Fruit fly (Drosophila melanogaster) whole organism, embryonic: ENCODE measurements around the gene Txl.

Source experiments
- Asciz ChIP-seq: fragments of 200-800 bp; sonication (Bioruptor generic); optimal IDR thresholded peaks from 2 replicates; lab custom pipeline; 2017; ENCODE audit warnings: missing biosample characterization, mild to moderate bottlenecking, missing genetic modification characterization, missing genetic modification reagents
- B-H1 ChIP-seq: fragments of 200-800 bp; sonication (Bioruptor generic); IDR thresholded peaks from 3 replicates; pipeline ENCODE4 v1.3.6; 2022; ENCODE audit warnings: missing biosample characterization, missing genetic modification characterization
- Blimp-1 ChIP-seq: fragments of 200-800 bp; sonication (Bioruptor generic); optimal IDR thresholded peaks from 3 replicates; lab custom pipeline; 2018; ENCODE audit warnings: missing biosample characterization, missing genetic modification characterization, mild to moderate bottlenecking, moderate library complexity, missing genetic modification reagents
- Bteb2 ChIP-seq: fragments of 200-800 bp; sonication (Bioruptor generic); optimal IDR thresholded peaks from 2 replicates; lab custom pipeline; 2016; ENCODE audit warnings: missing biosample characterization, missing genetic modification characterization
- CG10274 ChIP-seq: fragments of 200-800 bp; sonication (Bioruptor generic); optimal IDR thresholded peaks from 3 replicates; lab custom pipeline; 2017; ENCODE audit warnings: missing biosample characterization, mild to moderate bottlenecking, missing genetic modification characterization
- CG12769 ChIP-seq: fragments of 200-800 bp; sonication (Bioruptor generic); optimal IDR thresholded peaks from 2 replicates; lab custom pipeline; 2019; ENCODE audit warnings: missing biosample characterization, mild to moderate bottlenecking, missing genetic modification characterization, moderate library complexity
- CG14050 ChIP-seq: fragments of 200-800 bp; sonication (Bioruptor generic); IDR thresholded peaks from 3 replicates; pipeline ENCODE4 v1.3.6; 2022; ENCODE audit warnings: missing biosample characterization, missing genetic modification characterization
- CG16863 ChIP-seq: fragments of 200-800 bp; sonication (Bioruptor generic); optimal IDR thresholded peaks from 3 replicates; lab custom pipeline; 2016; ENCODE audit warnings: missing biosample characterization, missing genetic modification characterization
- CG17186 ChIP-seq: fragments of 200-800 bp; sonication (Bioruptor generic); optimal IDR thresholded peaks from 3 replicates; lab custom pipeline; 2017; ENCODE audit warnings: missing biosample characterization, missing genetic modification reagents, missing genetic modification characterization
- CG17328 ChIP-seq: fragments of 200-800 bp; sonication (Bioruptor generic); IDR thresholded peaks from 2 replicates; pipeline ENCODE4 v1.3.6; 2022; ENCODE audit warnings: missing biosample characterization, missing genetic modification characterization
- CG17568 ChIP-seq: fragments of 200-800 bp; sonication (Bioruptor generic); optimal IDR thresholded peaks from 2 replicates; lab custom pipeline; 2018; ENCODE audit warnings: missing biosample characterization, mild to moderate bottlenecking, missing genetic modification characterization, moderate library complexity
- CG17829 ChIP-seq: fragments of 200-800 bp; optimal IDR thresholded peaks from 2 replicates; lab custom pipeline; 2019; ENCODE audit warnings: missing biosample characterization, mild to moderate bottlenecking, missing genetic modification characterization, moderate library complexity
- CG2129 ChIP-seq: fragments of 200-800 bp; sonication (Bioruptor generic); IDR thresholded peaks from 2 replicates; pipeline ENCODE4 v1.3.6; 2022; ENCODE audit warnings: missing biosample characterization, missing genetic modification characterization; ENCODE audit not compliant: partially characterized antibody
- CG3995 ChIP-seq: fragments of 200-800 bp; sonication (Bioruptor generic); optimal IDR thresholded peaks from 3 replicates; lab custom pipeline; 2016; ENCODE audit warnings: missing biosample characterization, missing genetic modification characterization
- CG6854 ChIP-seq: fragments of 200-800 bp; sonication (Bioruptor generic); optimal IDR thresholded peaks from 3 replicates; lab custom pipeline; 2017; ENCODE audit warnings: missing biosample characterization, mild to moderate bottlenecking, missing genetic modification characterization
- CG7357 ChIP-seq: fragments of 200-800 bp; sonication (Bioruptor generic); IDR thresholded peaks from 3 replicates; pipeline ENCODE4 v1.3.6; 2022; ENCODE audit warnings: missing biosample characterization, missing genetic modification characterization
- CG8478 ChIP-seq: fragments of >200 bp; optimal IDR thresholded peaks from 2 replicates; lab custom pipeline; 2018
- CG8924 ChIP-seq: fragments of 200-800 bp; optimal IDR thresholded peaks from 3 replicates; lab custom pipeline; 2019; ENCODE audit warnings: missing biosample characterization, mild to moderate bottlenecking, missing genetic modification characterization, moderate library complexity
- CrebB ChIP-seq: fragments of 200-800 bp; sonication (Bioruptor generic); optimal IDR thresholded peaks from 3 replicates; lab custom pipeline; 2018; ENCODE audit warnings: missing biosample characterization, mild to moderate bottlenecking, missing genetic modification characterization
- D ChIP-seq, 2 experiments: fragments of 200-800 bp in 1 of 2; fragments of >200 bp in 1 of 2; sonication (Bioruptor generic) in 1 of 2; optimal IDR thresholded peaks; 2 replicates in 1 of 2; 3 replicates in 1 of 2; lab custom pipeline; 2017; ENCODE audit warnings: mild to moderate bottlenecking in 1 of 2, missing biosample characterization in 1 of 2, missing genetic modification characterization in 1 of 2, missing genetic modification reagents in 1 of 2
- Dp ChIP-seq: fragments of 200-800 bp; sonication (Bioruptor generic); optimal IDR thresholded peaks from 2 replicates; lab custom pipeline; 2018; ENCODE audit warnings: missing biosample characterization, mild to moderate bottlenecking, missing genetic modification characterization, moderate library complexity
- E2f1 ChIP-seq: fragments of 200-800 bp; sonication (Bioruptor generic); IDR thresholded peaks from 2 replicates; pipeline ENCODE4 v1.3.6; 2022; ENCODE audit warnings: missing biosample characterization, missing genetic modification characterization
- Gsc ChIP-seq: fragments of 200-800 bp; sonication (Bioruptor generic); IDR thresholded peaks from 2 replicates; pipeline ENCODE4 v1.3.6; 2022; ENCODE audit warnings: missing biosample characterization, missing genetic modification characterization
- H2.0 ChIP-seq: fragments of 200-800 bp; sonication (Bioruptor generic); IDR thresholded peaks from 2 replicates; pipeline ENCODE4 v1.3.6; 2022; ENCODE audit warnings: missing biosample characterization, missing genetic modification characterization
- HHEX ChIP-seq: fragments of 200-800 bp; sonication (Bioruptor generic); optimal IDR thresholded peaks from 3 replicates; lab custom pipeline; 2017; ENCODE audit warnings: missing biosample characterization, mild to moderate bottlenecking, missing genetic modification characterization, missing genetic modification reagents
- HLH3B ChIP-seq: fragments of 200-800 bp; sonication (Bioruptor generic); IDR thresholded peaks from 2 replicates; pipeline ENCODE4 v1.3.6; 2022; ENCODE audit warnings: missing biosample characterization, missing genetic modification characterization
- HLH4C ChIP-seq: fragments of 200-800 bp; sonication (Bioruptor generic); IDR thresholded peaks from 3 replicates; pipeline ENCODE4 v1.3.6; 2022; ENCODE audit warnings: missing biosample characterization, missing genetic modification characterization; ENCODE audit not compliant: partially characterized antibody
- Hr78 ChIP-seq, 2 experiments: fragments of 200-800 bp in 1 of 2; fragments of >200 bp in 1 of 2; sonication (Bioruptor generic) in 1 of 2; optimal IDR thresholded peaks; 2 replicates each; lab custom pipeline; 2017 to 2019; ENCODE audit warnings: missing biosample characterization in 2 of 2, missing genetic modification characterization in 2 of 2, mild to moderate bottlenecking in 1 of 2, moderate library complexity in 1 of 2
- Lpt ChIP-seq: fragments of >200 bp; optimal IDR thresholded peaks from 2 replicates; lab custom pipeline; 2018; ENCODE audit warnings: missing biosample characterization, missing genetic modification characterization
- NK7.1 ChIP-seq: fragments of 200-800 bp; sonication (Bioruptor generic); optimal IDR thresholded peaks from 3 replicates; lab custom pipeline; 2016; ENCODE audit warnings: missing biosample characterization, missing genetic modification characterization
- br ChIP-seq: fragments of >200 bp; optimal IDR thresholded peaks from 2 replicates; lab custom pipeline; 2017
- ci ChIP-seq: fragments of 200-800 bp; sonication (Bioruptor generic); IDR thresholded peaks from 3 replicates; pipeline ENCODE4 v1.3.6; 2022; ENCODE audit warnings: missing biosample characterization, missing genetic modification characterization
- dati ChIP-seq: fragments of 200-800 bp; sonication (Bioruptor generic); IDR thresholded peaks from 2 replicates; pipeline ENCODE4 v1.3.6; 2022; ENCODE audit warnings: missing biosample characterization, missing genetic modification characterization
- emc ChIP-seq: fragments of 200-800 bp; sonication (Bioruptor generic); optimal IDR thresholded peaks from 2 replicates; lab custom pipeline; 2016; ENCODE audit warnings: missing biosample characterization, missing genetic modification characterization
- ewg ChIP-seq: fragments of 200-800 bp; sonication (Bioruptor generic); optimal IDR thresholded peaks from 3 replicates; lab custom pipeline; 2017; ENCODE audit warnings: mild to moderate bottlenecking, missing biosample characterization, missing genetic modification reagents, missing genetic modification characterization
- gcm ChIP-seq: fragments of 200-800 bp; sonication (Bioruptor generic); optimal IDR thresholded peaks from 2 replicates; lab custom pipeline; 2019; ENCODE audit warnings: missing biosample characterization, mild to moderate bottlenecking, missing genetic modification characterization, moderate library complexity
- grau ChIP-seq: fragments of 200-800 bp; optimal IDR thresholded peaks from 3 replicates; lab custom pipeline; 2019; ENCODE audit warnings: missing biosample characterization, mild to moderate bottlenecking, missing genetic modification characterization, moderate library complexity
- jing ChIP-seq: fragments of 200-800 bp; sonication (Bioruptor generic); optimal IDR thresholded peaks from 2 replicates; lab custom pipeline; 2018; ENCODE audit warnings: missing biosample characterization, mild to moderate bottlenecking, missing genetic modification characterization
- lola ChIP-seq, 3 experiments: fragments of >200 bp in 2 of 3; fragments of 200-800 bp in 1 of 3; sonication (Bioruptor generic) in 1 of 3; optimal IDR thresholded peaks; 2 replicates each; lab custom pipeline; 2017 to 2019; ENCODE audit warnings: missing biosample characterization in 3 of 3, missing genetic modification characterization in 3 of 3, mild to moderate bottlenecking in 1 of 3, moderate library complexity in 1 of 3
- mld ChIP-seq: fragments of 200-800 bp; sonication (Bioruptor generic); IDR thresholded peaks from 3 replicates; pipeline ENCODE4 v1.3.6; 2022; ENCODE audit warnings: missing biosample characterization, missing genetic modification characterization; ENCODE audit not compliant: partially characterized antibody
- nerfin-1 ChIP-seq: fragments of 200-800 bp; sonication (Bioruptor generic); optimal IDR thresholded peaks from 3 replicates; lab custom pipeline; 2019; ENCODE audit warnings: missing biosample characterization, mild to moderate bottlenecking, missing genetic modification characterization, moderate library complexity
- nmo ChIP-seq: fragments of 200-800 bp; sonication (Bioruptor generic); optimal IDR thresholded peaks from 2 replicates; lab custom pipeline; 2018; ENCODE audit warnings: missing biosample characterization, mild to moderate bottlenecking, missing genetic modification characterization, moderate library complexity
- otp ChIP-seq: fragments of 200-800 bp; sonication (Bioruptor generic); IDR thresholded peaks from 3 replicates; pipeline ENCODE4, ENCODE4 v1.3.6; 2022; ENCODE audit warnings: missing biosample characterization, missing genetic modification characterization
- sd ChIP-seq: fragments of 200-800 bp; sonication (Bioruptor generic); optimal IDR thresholded peaks from 3 replicates; lab custom pipeline; 2018; ENCODE audit warnings: missing biosample characterization, mild to moderate bottlenecking, missing genetic modification characterization, moderate library complexity
- stc ChIP-seq: fragments of 200-800 bp; sonication (Bioruptor generic); IDR thresholded peaks from 2 replicates; pipeline ENCODE4 v1.3.6; 2022; ENCODE audit warnings: missing biosample characterization, missing genetic modification characterization
- sug ChIP-seq: fragments of 200-800 bp; optimal IDR thresholded peaks from 2 replicates; lab custom pipeline; 2019; ENCODE audit warnings: missing biosample characterization, mild to moderate bottlenecking, missing genetic modification characterization, moderate library complexity
- tin ChIP-seq: fragments of 200-800 bp; sonication (Bioruptor generic); optimal IDR thresholded peaks from 3 replicates; lab custom pipeline; 2016; ENCODE audit warnings: missing biosample characterization, missing genetic modification characterization
- trem ChIP-seq: fragments of 200-800 bp; optimal IDR thresholded peaks from 3 replicates; lab custom pipeline; 2019; ENCODE audit warnings: missing biosample characterization, mild to moderate bottlenecking, missing genetic modification characterization, moderate library complexity

Gene Txl

dm6 chr3L:5768532-5769497, 3.2 kb downstream of the Txl start, which contains the start of the genes Ppat-Dpck and scny (continued):
- TF ChIP-seq Gsc (GFP tag; lab: Robert Waterston, UW), result no peak
- TF ChIP-seq otp (GFP tag; lab: Robert Waterston, UW), result no peak
- TF ChIP-seq nerfin-1 (tag; lab: Kevin White, UChicago), result peak; percentile 26
- peak; percentile 100 for TF ChIP-seq trem
- TF ChIP-seq jing, result no peak
- TF ChIP-seq HLH4C (GFP tag; lab: Robert Waterston, UW), result peak; percentile 88
- no peak for TF ChIP-seq CG16863 (GFP tag; lab: Kevin White, UChicago)
- TF ChIP-seq CG6854, result no peak
- TF ChIP-seq CG8924 (tag; lab: Kevin White, UChicago), result peak; percentile 4
- peak; percentile 61 for TF ChIP-seq CG17186 (GFP tag; lab: Kevin White, UChicago)
- no peak for TF ChIP-seq Lpt (GFP tag; lab: Kevin White, UChicago)
- TF ChIP-seq gcm, result no peak
- TF ChIP-seq CG12769 (tag; lab: Kevin White, UChicago), result no peak
- TF ChIP-seq E2f1 (GFP tag; lab: Robert Waterston, UW), result no peak
- peak; percentile 90 for TF ChIP-seq CG2129 (GFP tag; lab: Robert Waterston, UW)
- TF ChIP-seq CG10274 (GFP tag; lab: Kevin White, UChicago), result no peak
- peak; percentile 48 for TF ChIP-seq grau (tag; lab: Kevin White, UChicago)
- peak; percentile 19 for TF ChIP-seq Dp (GFP tag; lab: Kevin White, UChicago)
- no peak for TF ChIP-seq sd (tag; lab: Kevin White, UChicago)
- TF ChIP-seq CG3995 (GFP tag; lab: Kevin White, UChicago), result peak; percentile 93
- peak; percentile 86; the same call in 2 of the 3 replicates for TF ChIP-seq mld (GFP tag; lab: Robert Waterston, UW)
- no peak for TF ChIP-seq dati
- TF ChIP-seq br (lab: Kevin White, UChicago), result no peak
- TF ChIP-seq nmo (GFP tag; lab: Kevin White, UChicago), result peak; percentile 68
- no peak for TF ChIP-seq HLH3B
- no peak for TF ChIP-seq CrebB (tag; lab: Kevin White, UChicago)
- TF ChIP-seq CG14050, result no peak
- no peak for TF ChIP-seq CG17328 (GFP tag; lab: Robert Waterston, UW)
- TF ChIP-seq B-H1, result no peak
- TF ChIP-seq H2.0 (GFP tag; lab: Robert Waterston, UW), result no peak
- TF ChIP-seq stc (GFP tag; lab: Robert Waterston, UW), result no peak
- peak; percentile 0 for TF ChIP-seq tin (GFP tag; lab: Kevin White, UChicago)
- no peak for TF ChIP-seq CG7357
- TF ChIP-seq sug (tag; lab: Kevin White, UChicago), result peak; percentile 50
- no peak for TF ChIP-seq Blimp-1
- no peak for TF ChIP-seq CG17568 (GFP tag; lab: Kevin White, UChicago)
- TF ChIP-seq Asciz, result no peak
- TF ChIP-seq lola (GFP tag; optimal IDR thresholded peaks at IDR 0.05; lab: Kevin White, UChicago), result peak in 1 of 3 experiments; percentile 23
- TF ChIP-seq CG8478, result peak; percentile 43
- TF ChIP-seq ci (GFP tag; lab: Robert Waterston, UW), result no peak
- no peak for TF ChIP-seq NK7.1 (GFP tag; lab: Kevin White, UChicago)
- TF ChIP-seq Hr78 (GFP tag; optimal IDR thresholded peaks at IDR 0.05; lab: Kevin White, UChicago), result no peak
- TF ChIP-seq ewg (GFP tag; lab: Kevin White, UChicago), result no peak
- TF ChIP-seq Bteb2 (GFP tag; lab: Kevin White, UChicago), result no peak
- no peak for TF ChIP-seq HHEX (GFP tag; lab: Kevin White, UChicago)
- TF ChIP-seq CG17829, result peak; percentile 59
- TF ChIP-seq emc (GFP tag; lab: Kevin White, UChicago), result no peak
- TF ChIP-seq D (optimal IDR thresholded peaks at IDR 0.05; lab: Kevin White, UChicago), result no peak
- no peak for TF ChIP-seq D (GFP tag; optimal IDR thresholded peaks at IDR 0.05; lab: Kevin White, UChicago)
